Worm (Caenorhabditis elegans) whole organism, L4 larva: ENCODE data around the gene K10C2.14.

Experiments
- D1046.2 ChIP-seq: fragments of 200-800 bp; sonication (Bioruptor generic); IDR thresholded peaks from 2 replicates; pipeline ENCODE4 v1.3.6; 2022; ENCODE audit warnings: missing genetic modification characterization, missing compliant biosample characterization
- F44E2.7 ChIP-seq: fragments of 200-800 bp; sonication (Bioruptor generic); IDR thresholded peaks from 2 replicates; pipeline ENCODE4 v2.1.2; 2022; ENCODE audit warnings: missing genetic modification characterization, missing compliant biosample characterization
- T20F7.1 ChIP-seq: fragments of 200-800 bp; sonication (Bioruptor generic); optimal IDR thresholded peaks from 2 replicates; lab custom pipeline; 2018; ENCODE audit warnings: mild to moderate bottlenecking, missing genetic modification characterization, missing compliant biosample characterization
- T26A8.4 ChIP-seq: fragments of 200-800 bp; sonication (Bioruptor generic); IDR thresholded peaks from 2 replicates; pipeline ENCODE4 v1.3.6; 2022; ENCODE audit warnings: missing genetic modification characterization, missing compliant biosample characterization
- Y105C5A.15 ChIP-seq: fragments of 200-800 bp; sonication (Bioruptor generic); IDR thresholded peaks from 2 replicates; pipeline ENCODE4 v1.3.6; 2022; ENCODE audit warnings: missing genetic modification characterization, missing compliant biosample characterization
- Y48G9A.11 ChIP-seq: fragments of 200-800 bp; sonication (Bioruptor generic); IDR thresholded peaks from 2 replicates; pipeline ENCODE4 v1.3.6; 2022; ENCODE audit warnings: missing genetic modification reagents, missing genetic modification characterization, missing compliant biosample characterization
- Y5F2A.4 ChIP-seq: fragments of 200-800 bp; sonication (Bioruptor generic); optimal IDR thresholded peaks from 2 replicates; lab custom pipeline; 2018; ENCODE audit warnings: mild to moderate bottlenecking, missing genetic modification characterization, missing compliant biosample characterization
- Y75B8A.6 ChIP-seq: fragments of 200-800 bp; sonication (Bioruptor generic); IDR thresholded peaks from 2 replicates; pipeline ENCODE4 v1.3.6; 2022; ENCODE audit warnings: missing genetic modification reagents, missing genetic modification characterization, missing compliant biosample characterization
- ama-1 ChIP-seq: fragments of 150-350 bp; optimal IDR thresholded peaks from 2 replicates; lab custom pipeline; 2014; ENCODE audit warnings: inconsistent platforms, mixed read lengths
- arid-1 ChIP-seq: fragments of 200-800 bp; sonication (Bioruptor generic); conservative IDR thresholded peaks from 2 replicates; pipeline ENCODE4 v1.3.6; 2022; ENCODE audit warnings: missing genetic modification reagents, missing genetic modification characterization, missing compliant biosample characterization
- ceh-82 ChIP-seq: sonication (generic microtip); optimal IDR thresholded peaks from 2 replicates; lab custom pipeline; 2017; ENCODE audit warnings: missing biosample characterization, missing genetic modification characterization
- ctbp-1 ChIP-seq: fragments of 200-800 bp; sonication (Bioruptor generic); IDR thresholded peaks from 2 replicates; pipeline ENCODE4 v1.3.6; 2022; ENCODE audit warnings: missing genetic modification reagents, missing genetic modification characterization, missing compliant biosample characterization
- daf-12 ChIP-seq: fragments of 150-350 bp; optimal IDR thresholded peaks from 2 replicates; lab custom pipeline; 2014; ENCODE audit warnings: missing biosample characterization, missing genetic modification reagents, missing genetic modification characterization
- daf-19 ChIP-seq: fragments of 200-800 bp; sonication (Bioruptor generic); conservative IDR thresholded peaks from 2 replicates; pipeline ENCODE4 v1.3.6; 2022; ENCODE audit warnings: missing genetic modification characterization, missing compliant biosample characterization
- daf-8 ChIP-seq: fragments of 200-800 bp; sonication (Bioruptor generic); IDR thresholded peaks from 2 replicates; pipeline ENCODE4 v1.3.6; 2022; ENCODE audit warnings: missing genetic modification characterization, missing compliant biosample characterization
- dmd-6 ChIP-seq: fragments of 200-800 bp; sonication (Bioruptor generic); IDR thresholded peaks from 2 replicates; pipeline ENCODE4 v1.3.6; 2022; ENCODE audit warnings: missing genetic modification reagents, missing genetic modification characterization, missing compliant biosample characterization
- duxl-1 ChIP-seq: sonication (generic microtip); optimal IDR thresholded peaks from 2 replicates; lab custom pipeline; 2016; ENCODE audit warnings: mild to moderate bottlenecking, missing genetic modification characterization, moderate library complexity, missing compliant biosample characterization; ENCODE audit not compliant: poor library complexity
- dve-1 ChIP-seq: sonication (generic microtip); optimal IDR thresholded peaks from 2 replicates; lab custom pipeline; 2017; ENCODE audit warnings: antibody characterized with exemption, mild to moderate bottlenecking, missing genetic modification characterization, missing compliant biosample characterization; ENCODE audit not compliant: insufficient read depth
- egl-27 ChIP-seq: sonication (generic microtip); optimal IDR thresholded peaks from 3 replicates; lab custom pipeline; 2017; ENCODE audit warnings: missing biosample characterization, missing genetic modification reagents, missing genetic modification characterization
- fos-1 ChIP-seq: fragments of 150-350 bp; optimal IDR thresholded peaks from 2 replicates; lab custom pipeline; 2014; ENCODE audit warnings: missing biosample characterization, missing genetic modification characterization
- hif-1 ChIP-seq, 2 experiments: sonication (generic microtip); optimal IDR thresholded peaks; 2 replicates each; lab custom pipeline; 2016 to 2017; ENCODE audit warnings: missing compliant biosample characterization in 2 of 2, missing genetic modification characterization in 2 of 2, missing genetic modification reagents in 2 of 2, missing genotype in 2 of 2, mild to moderate bottlenecking in 1 of 2
- hlh-11 ChIP-seq: fragments of 200-800 bp; sonication (Bioruptor generic); optimal IDR thresholded peaks from 2 replicates; lab custom pipeline; 2018; ENCODE audit warnings: mild to moderate bottlenecking, missing genetic modification characterization, missing compliant biosample characterization
- lin-1 ChIP-seq: fragments of 200-800 bp; sonication (Bioruptor generic); IDR thresholded peaks from 2 replicates; pipeline ENCODE4 v1.3.6; 2022; ENCODE audit warnings: missing genetic modification reagents, missing genetic modification characterization, missing compliant biosample characterization
- lin-13 ChIP-seq: fragments of 150-350 bp; optimal IDR thresholded peaks from 2 replicates; lab custom pipeline; 2014; ENCODE audit warnings: missing biosample characterization, missing genetic modification reagents, missing genetic modification characterization
- lin-15B ChIP-seq: fragments of 150-350 bp; sonication (generic microtip); optimal IDR thresholded peaks from 3 replicates; lab custom pipeline; 2014; ENCODE audit warnings: missing biosample characterization, missing genetic modification characterization
- lin-39 ChIP-seq: fragments of 150-350 bp; optimal IDR thresholded peaks from 2 replicates; lab custom pipeline; 2014; ENCODE audit warnings: missing biosample characterization, missing genetic modification reagents, missing genetic modification characterization
- lir-3 ChIP-seq: sonication (generic microtip); optimal IDR thresholded peaks from 2 replicates; lab custom pipeline; 2016; ENCODE audit warnings: mild to moderate bottlenecking, missing genetic modification characterization, missing compliant biosample characterization
- lsy-2 ChIP-seq, 2 experiments: fragments of 150-350 bp in 1 of 2; sonication (generic microtip) in 1 of 2; optimal IDR thresholded peaks; 2 replicates each; lab custom pipeline; 2014 to 2017; ENCODE audit warnings: missing biosample characterization in 2 of 2, missing genetic modification characterization in 2 of 2
- mep-1 ChIP-seq: fragments of 150-350 bp; sonication (generic microtip); optimal IDR thresholded peaks from 3 replicates; lab custom pipeline; 2014; ENCODE audit warnings: missing biosample characterization, missing genetic modification characterization
- mxl-2 ChIP-seq: fragments of 200-800 bp; sonication (Bioruptor generic); conservative IDR thresholded peaks from 2 replicates; pipeline ENCODE4 v1.3.6; 2022; ENCODE audit warnings: missing genetic modification reagents, missing genetic modification characterization, missing compliant biosample characterization
- nhr-11 ChIP-seq: fragments of 150-350 bp; optimal IDR thresholded peaks from 2 replicates; lab custom pipeline; 2014; ENCODE audit warnings: missing biosample characterization, missing genetic modification characterization
- nhr-28 ChIP-seq: fragments of 150-350 bp; optimal IDR thresholded peaks from 2 replicates; lab custom pipeline; 2014; ENCODE audit warnings: missing biosample characterization, missing genetic modification characterization
- nhr-48 ChIP-seq: sonication (generic microtip); optimal IDR thresholded peaks from 2 replicates; lab custom pipeline; 2016; ENCODE audit warnings: mild to moderate bottlenecking, missing genetic modification characterization, missing compliant biosample characterization
- nhr-76 ChIP-seq: fragments of 150-350 bp; optimal IDR thresholded peaks from 2 replicates; lab custom pipeline; 2014; ENCODE audit warnings: missing biosample characterization, missing genetic modification characterization
- nhr-77 ChIP-seq: fragments of 150-350 bp; optimal IDR thresholded peaks from 2 replicates; lab custom pipeline; 2014; ENCODE audit warnings: missing biosample characterization, missing genetic modification characterization
- pha-4 ChIP-seq, 2 experiments: fragments of 150-350 bp in 1 of 2; fragments of 200-800 bp in 1 of 2; sonication (Bioruptor generic) in 1 of 2; IDR thresholded peaks in 1 of 2; optimal IDR thresholded peaks in 1 of 2; 2 replicates each; pipeline versions ENCODE4 v1.3.6 to Lab custom; 2014 to 2022; ENCODE audit warnings: missing genetic modification characterization in 2 of 2, missing genetic modification reagents in 2 of 2, missing biosample characterization in 1 of 2, missing compliant biosample characterization in 1 of 2
- php-3 ChIP-seq: fragments of 200-800 bp; sonication (Bioruptor generic); IDR thresholded peaks from 2 replicates; pipeline ENCODE4 v1.3.6; 2022; ENCODE audit warnings: missing genetic modification reagents, missing genetic modification characterization, missing compliant biosample characterization
- pqm-1 ChIP-seq: sonication (generic microtip); optimal IDR thresholded peaks from 2 replicates; lab custom pipeline; 2017; ENCODE audit warnings: missing biosample characterization, missing genetic modification characterization
- sdz-12 ChIP-seq: fragments of 200-800 bp; sonication (Bioruptor generic); optimal IDR thresholded peaks from 2 replicates; lab custom pipeline; 2018; ENCODE audit warnings: mild to moderate bottlenecking, missing genetic modification characterization, missing compliant biosample characterization
- skn-1 ChIP-seq: fragments of 150-350 bp; optimal IDR thresholded peaks from 2 replicates; lab custom pipeline; 2014; ENCODE audit warnings: missing biosample characterization, missing genetic modification characterization
- spr-1 ChIP-seq: sonication (generic microtip); optimal IDR thresholded peaks from 2 replicates; lab custom pipeline; 2016; ENCODE audit warnings: mild to moderate bottlenecking, missing genetic modification characterization, missing compliant biosample characterization
- tra-1 ChIP-seq: fragments of 200-800 bp; sonication (Bioruptor generic); IDR thresholded peaks from 2 replicates; pipeline ENCODE4 v1.3.6; 2022; ENCODE audit warnings: missing genetic modification reagents, missing genetic modification characterization, missing compliant biosample characterization
- unc-130 ChIP-seq: sonication (generic microtip); optimal IDR thresholded peaks from 2 replicates; lab custom pipeline; 2016; ENCODE audit warnings: missing genetic modification reagents, missing genetic modification characterization, missing compliant biosample characterization
- unc-62 ChIP-seq, 3 experiments: fragments of 150-350 bp in 1 of 3; sonication (generic microtip); optimal IDR thresholded peaks in 2 of 3; peaks in 1 of 3; 1 replicate in 1 of 3; 2 replicates in 2 of 3; lab custom pipeline; 2014 to 2017; ENCODE audit warnings: missing biosample characterization in 3 of 3, missing genetic modification characterization in 3 of 3, missing genetic modification reagents in 3 of 3, missing genotype in 1 of 3
- vab-7 ChIP-seq: fragments of 200-800 bp; sonication (Bioruptor generic); IDR thresholded peaks from 2 replicates; pipeline ENCODE4 v1.3.6; 2022; ENCODE audit warnings: missing genetic modification reagents, missing genetic modification characterization, missing compliant biosample characterization
- zip-11 ChIP-seq: fragments of 200-800 bp; sonication (Bioruptor generic); IDR thresholded peaks from 2 replicates; pipeline ENCODE4 v1.3.6; 2022; ENCODE audit warnings: missing genetic modification characterization, missing compliant biosample characterization
- ztf-7 ChIP-seq: fragments of 150-350 bp; optimal IDR thresholded peaks from 2 replicates; lab custom pipeline; 2014; ENCODE audit warnings: missing biosample characterization, missing genetic modification characterization

K10C2.14 gene

DNA sequence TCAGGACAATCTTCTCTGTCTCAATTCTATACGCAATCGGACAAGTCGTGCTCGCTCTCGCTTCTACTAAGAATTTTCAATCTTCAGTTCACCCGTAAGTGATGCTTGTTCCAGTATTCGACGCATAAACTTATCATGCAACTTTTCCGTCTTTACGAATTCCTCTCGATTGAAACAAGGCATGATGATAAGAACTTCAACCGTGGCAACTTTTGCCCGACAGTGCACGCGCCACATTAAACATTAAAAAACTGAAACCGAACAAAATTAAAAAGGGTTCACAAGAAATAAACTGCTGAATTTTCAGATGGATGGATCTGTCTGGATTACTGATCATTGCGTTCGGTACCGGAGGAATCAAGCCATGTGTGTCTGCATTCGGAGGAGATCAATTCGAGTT, 18.1 kb upstream of the K10C2.14 start:
- TF ChIP-seq lir-3 (tag; lab: Kevin White, UChicago) (no peak), pqm-1 (tag; lab: Kevin White, UChicago) (peak; percentile 57)

DNA sequence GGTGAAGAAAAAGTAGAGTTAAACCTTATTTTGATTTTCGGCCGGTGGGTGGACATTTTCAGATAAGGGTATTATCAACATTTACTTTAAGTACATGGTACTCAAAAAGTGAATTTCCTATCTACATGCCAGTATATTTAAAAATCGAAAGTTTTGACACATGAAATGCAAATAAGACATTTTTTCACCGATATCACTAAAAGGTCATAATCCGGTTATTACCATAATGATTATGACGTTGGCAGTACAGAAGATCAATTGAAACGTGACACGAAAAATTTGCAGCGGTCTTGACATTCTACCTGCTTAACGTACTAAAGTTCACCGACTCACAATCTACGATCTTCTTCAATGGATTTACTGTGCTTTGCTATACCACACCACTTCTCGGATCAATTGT, 17.6 kb upstream of the K10C2.14 start:
- TF ChIP-seq unc-62 (GFP tag; optimal IDR thresholded peaks at IDR 0.05 in 1 of 2; lab: Kevin White, UChicago) (peak; percentile 15 to 17), unc-62 (tag; optimal IDR thresholded peaks at IDR 0.05; lab: Kevin White, UChicago) (no peak), nhr-48 (tag; lab: Kevin White, UChicago) (peak; percentile 30), dve-1 (peak; percentile 41), daf-12 (no peak), nhr-77 (tag; lab: Kevin White, UChicago) (peak; percentile 0), dmd-6 (GFP tag; lab: Robert Waterston, UW) (peak; percentile 69), arid-1 (no peak), tra-1 (GFP tag; lab: Robert Waterston, UW) (peak; percentile 58; the same call in 1 of the 2 replicates)

ce11 chrX:6456567-6456966, 16.2 kb upstream of the K10C2.14 start, which contains the start of gene pept-1:
Gene pept-1, plus strand, starts transcription at chrX:6456872.
- peak; percentile 73 for TF ChIP-seq php-3 (GFP tag; lab: Robert Waterston, UW)
- no peak for TF ChIP-seq ama-1
- no peak for TF ChIP-seq sdz-12 (GFP tag; lab: Kevin White, UChicago)
- no peak for TF ChIP-seq Y75B8A.6 (GFP tag; lab: Robert Waterston, UW)
- no peak for TF ChIP-seq duxl-1
- TF ChIP-seq mxl-2, result no peak
- no peak for TF ChIP-seq Y105C5A.15
- no peak for TF ChIP-seq egl-27 (tag; lab: Kevin White, UChicago)
- no peak for TF ChIP-seq daf-19 (GFP tag; lab: Robert Waterston, UW)
- TF ChIP-seq zip-11, result no peak
- no peak for TF ChIP-seq Y5F2A.4 (GFP tag; lab: Kevin White, UChicago)
- no peak for TF ChIP-seq spr-1 (tag; lab: Kevin White, UChicago)
- peak; percentile 30 for TF ChIP-seq nhr-77 (tag; lab: Kevin White, UChicago)
- TF ChIP-seq D1046.2 (GFP tag; lab: Robert Waterston, UW), result no peak
- TF ChIP-seq T26A8.4 (GFP tag; lab: Robert Waterston, UW), result no peak
- no peak for TF ChIP-seq daf-8 (GFP tag; lab: Robert Waterston, UW)
- peak; percentile 45; the same call in 1 of the 2 replicates for TF ChIP-seq pha-4 (GFP tag; IDR thresholded peaks at IDR 0.05; lab: Robert Waterston, UW)
- TF ChIP-seq pha-4 (tag; optimal IDR thresholded peaks at IDR 0.05; lab: Kevin White, UChicago), result no peak
- no peak for TF ChIP-seq skn-1 (tag; lab: Kevin White, UChicago)
- peak; percentile 45 for TF ChIP-seq nhr-48 (tag; lab: Kevin White, UChicago)
- no peak for TF ChIP-seq arid-1
- TF ChIP-seq F44E2.7 (GFP tag; lab: Robert Waterston, UW), result no peak
- peak; percentile 73 for TF ChIP-seq dve-1
- TF ChIP-seq nhr-11 (tag; lab: Kevin White, UChicago), result no peak
- TF ChIP-seq ctbp-1 (GFP tag; lab: Robert Waterston, UW), result no peak
- no peak for TF ChIP-seq fos-1 (tag; lab: Kevin White, UChicago)
- TF ChIP-seq nhr-28 (tag; lab: Kevin White, UChicago), result peak; percentile 60
- no peak for TF ChIP-seq mep-1
- TF ChIP-seq tra-1 (GFP tag; lab: Robert Waterston, UW), result peak; percentile 76
- TF ChIP-seq nhr-76 (tag; lab: Kevin White, UChicago), result no peak
- TF ChIP-seq Y48G9A.11 (GFP tag; lab: Robert Waterston, UW), result no peak
- TF ChIP-seq ztf-7 (tag; lab: Kevin White, UChicago), result no peak
- TF ChIP-seq lsy-2 (tag; optimal IDR thresholded peaks at IDR 0.05; lab: Kevin White, UChicago), result no peak
- no peak for TF ChIP-seq lin-15B (tag; lab: Kevin White, UChicago)
- TF ChIP-seq lin-13 (GFP tag; lab: Kevin White, UChicago), result no peak
- TF ChIP-seq unc-130, result no peak
- no peak for TF ChIP-seq T20F7.1 (GFP tag; lab: Kevin White, UChicago)
- TF ChIP-seq hif-1 (tag; optimal IDR thresholded peaks at IDR 0.05; lab: Kevin White, UChicago), result no peak
- no peak for TF ChIP-seq vab-7
- no peak for TF ChIP-seq lin-39 (tag; lab: Kevin White, UChicago)
- no peak for TF ChIP-seq ceh-82 (tag; lab: Kevin White, UChicago)
- peak; percentile 91 for TF ChIP-seq hlh-11 (tag; lab: Kevin White, UChicago)
- TF ChIP-seq lin-1 (GFP tag; lab: Robert Waterston, UW), result peak; percentile 23; the same call in 1 of the 2 replicates
